Worm (Caenorhabditis elegans) whole organism, L4/young adult: ENCODE results near the gene srh-38.

Source experiments
- W03F9.2 ChIP-seq: fragments of 150-350 bp; optimal IDR thresholded peaks from 2 replicates; lab custom pipeline; 2014; ENCODE audit warnings: missing biosample characterization, missing genetic modification characterization
- dao-5 ChIP-seq: sonication (generic microtip); optimal IDR thresholded peaks from 2 replicates; lab custom pipeline; 2016; ENCODE audit warnings: missing genotype, missing genetic modification characterization, moderate library complexity, missing compliant biosample characterization
- him-1 ChIP-seq: sonication (generic microtip); optimal IDR thresholded peaks from 2 replicates; lab custom pipeline; 2016; ENCODE audit warnings: missing genotype, missing genetic modification reagents, missing genetic modification characterization, missing compliant biosample characterization

DNA sequence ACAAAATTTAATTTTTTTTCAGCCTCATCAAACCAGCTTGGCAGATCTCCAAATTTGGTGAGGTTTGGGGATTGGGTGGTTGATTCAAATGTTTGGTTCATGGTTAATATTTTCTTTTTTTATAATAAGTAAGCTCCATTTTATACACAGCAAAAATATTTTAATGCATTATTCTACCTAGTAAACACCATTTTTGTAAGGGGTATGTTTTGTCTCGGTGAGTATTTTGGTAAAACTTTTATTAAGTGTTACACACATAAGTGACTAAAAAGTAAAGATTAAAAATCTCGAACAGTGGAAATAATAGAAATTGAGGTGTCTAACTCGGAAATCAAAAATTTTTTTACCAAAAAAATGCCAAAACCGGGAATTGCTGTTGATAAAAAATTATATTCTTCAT is 33.8 kb downstream of the srh-38 start, which contains the start of gene srw-4:
- TF ChIP-seq him-1 (no peak), dao-5 (tag; lab: Kevin White, UChicago) (no peak), W03F9.2 (tag; lab: Kevin White, UChicago) (no peak)
